Worm (Caenorhabditis elegans) whole organism, L4 larva: ENCODE measurements around the gene K06H6.4.

Experiments
- F26F4.8 ChIP-seq: fragments of 200-800 bp; sonication (Bioruptor generic); conservative IDR thresholded peaks from 2 replicates; pipeline ENCODE4 v1.3.6; 2022; ENCODE audit warnings: missing genetic modification characterization, missing compliant biosample characterization
- F49E8.2 ChIP-seq: sonication (generic microtip); optimal IDR thresholded peaks from 2 replicates; lab custom pipeline; 2016; ENCODE audit warnings: missing compliant biosample characterization, mild to moderate bottlenecking, missing genetic modification characterization, borderline replicate concordance
- T26A8.4 ChIP-seq: fragments of 200-800 bp; sonication (Bioruptor generic); IDR thresholded peaks from 2 replicates; pipeline ENCODE4 v1.3.6; 2022; ENCODE audit warnings: missing genetic modification characterization, missing compliant biosample characterization
- ZK337.2 ChIP-seq: fragments of 200-800 bp; sonication (Bioruptor generic); IDR thresholded peaks from 2 replicates; pipeline ENCODE4 v1.3.6; 2022; ENCODE audit warnings: missing genetic modification reagents, missing genetic modification characterization, missing compliant biosample characterization
- ceh-44 ChIP-seq: fragments of 200-800 bp; sonication (Bioruptor generic); IDR thresholded peaks from 2 replicates; pipeline ENCODE4 v1.3.6; 2022; ENCODE audit warnings: missing genetic modification reagents, missing genetic modification characterization, missing compliant biosample characterization
- ceh-62 ChIP-seq: sonication (generic microtip); optimal IDR thresholded peaks from 2 replicates; lab custom pipeline; 2017; ENCODE audit warnings: missing biosample characterization, missing genetic modification characterization
- ceh-82 ChIP-seq: sonication (generic microtip); optimal IDR thresholded peaks from 2 replicates; lab custom pipeline; 2017; ENCODE audit warnings: missing biosample characterization, missing genetic modification characterization
- ces-1 ChIP-seq: fragments of 150-350 bp; sonication (generic microtip); optimal IDR thresholded peaks from 4 replicates; lab custom pipeline; 2014; ENCODE audit warnings: missing biosample characterization, missing genetic modification reagents, missing genetic modification characterization
- ctbp-1 ChIP-seq: fragments of 200-800 bp; sonication (Bioruptor generic); IDR thresholded peaks from 2 replicates; pipeline ENCODE4 v1.3.6; 2022; ENCODE audit warnings: missing genetic modification reagents, missing genetic modification characterization, missing compliant biosample characterization
- daf-12 ChIP-seq: fragments of 150-350 bp; optimal IDR thresholded peaks from 2 replicates; lab custom pipeline; 2014; ENCODE audit warnings: missing biosample characterization, missing genetic modification reagents, missing genetic modification characterization
- daf-16 ChIP-seq, 3 experiments: sonication (generic microtip); optimal IDR thresholded peaks; 2 replicates each; lab custom pipeline; 2016 to 2017; ENCODE audit warnings: missing genetic modification characterization in 3 of 3, missing genetic modification reagents in 3 of 3, mild to moderate bottlenecking in 2 of 3, missing compliant biosample characterization in 2 of 3, missing biosample characterization in 1 of 3, moderate library complexity in 1 of 3
- dmd-8 ChIP-seq: fragments of 200-800 bp; sonication (Bioruptor generic); IDR thresholded peaks from 2 replicates; pipeline ENCODE4 v1.3.6; 2022; ENCODE audit warnings: missing genetic modification characterization, missing compliant biosample characterization
- dpl-1 ChIP-seq: fragments of 150-350 bp; optimal IDR thresholded peaks from 2 replicates; lab custom pipeline; 2014; ENCODE audit warnings: missing biosample characterization, missing genetic modification reagents, missing genetic modification characterization
- dve-1 ChIP-seq: sonication (generic microtip); optimal IDR thresholded peaks from 2 replicates; lab custom pipeline; 2017; ENCODE audit warnings: antibody characterized with exemption, mild to moderate bottlenecking, missing genetic modification characterization, missing compliant biosample characterization; ENCODE audit not compliant: insufficient read depth
- hlh-11 ChIP-seq: fragments of 200-800 bp; sonication (Bioruptor generic); optimal IDR thresholded peaks from 2 replicates; lab custom pipeline; 2018; ENCODE audit warnings: mild to moderate bottlenecking, missing genetic modification characterization, missing compliant biosample characterization
- lim-7 ChIP-seq: fragments of 200-800 bp; sonication (Bioruptor generic); IDR thresholded peaks from 2 replicates; pipeline ENCODE4 v1.3.6; 2022; ENCODE audit warnings: missing genetic modification characterization, missing compliant biosample characterization
- lin-1 ChIP-seq: fragments of 200-800 bp; sonication (Bioruptor generic); IDR thresholded peaks from 2 replicates; pipeline ENCODE4 v1.3.6; 2022; ENCODE audit warnings: missing genetic modification reagents, missing genetic modification characterization, missing compliant biosample characterization
- lin-15B ChIP-seq: fragments of 150-350 bp; sonication (generic microtip); optimal IDR thresholded peaks from 3 replicates; lab custom pipeline; 2014; ENCODE audit warnings: missing biosample characterization, missing genetic modification characterization
- lin-39 ChIP-seq: fragments of 150-350 bp; optimal IDR thresholded peaks from 2 replicates; lab custom pipeline; 2014; ENCODE audit warnings: missing biosample characterization, missing genetic modification reagents, missing genetic modification characterization
- lir-3 ChIP-seq: sonication (generic microtip); optimal IDR thresholded peaks from 2 replicates; lab custom pipeline; 2016; ENCODE audit warnings: mild to moderate bottlenecking, missing genetic modification characterization, missing compliant biosample characterization
- madf-9 ChIP-seq: fragments of 200-800 bp; sonication (Bioruptor generic); conservative IDR thresholded peaks from 2 replicates; pipeline ENCODE4 v1.3.6; 2022; ENCODE audit warnings: missing genetic modification reagents, missing genetic modification characterization, missing compliant biosample characterization
- nhr-10 ChIP-seq: fragments of 150-350 bp; optimal IDR thresholded peaks from 2 replicates; lab custom pipeline; 2014; ENCODE audit warnings: missing biosample characterization, missing genetic modification characterization
- nhr-102 ChIP-seq: sonication (generic microtip); optimal IDR thresholded peaks from 2 replicates; lab custom pipeline; 2016; ENCODE audit warnings: mild to moderate bottlenecking, missing genetic modification characterization, moderate library complexity, missing compliant biosample characterization
- nhr-41 ChIP-seq: fragments of 200-800 bp; sonication (Bioruptor generic); IDR thresholded peaks from 2 replicates; pipeline ENCODE4 v1.3.6; 2022; ENCODE audit warnings: missing genetic modification reagents, missing genetic modification characterization, missing compliant biosample characterization
- rbr-2 ChIP-seq: sonication (generic microtip); optimal IDR thresholded peaks from 2 replicates; lab custom pipeline; 2016; ENCODE audit warnings: missing genotype, missing genetic modification characterization, missing compliant biosample characterization
- saeg-2 ChIP-seq: fragments of 200-800 bp; sonication (Bioruptor generic); IDR thresholded peaks from 2 replicates; pipeline ENCODE4 v1.3.6; 2022; ENCODE audit warnings: missing genetic modification reagents, missing genetic modification characterization, missing compliant biosample characterization
- sdz-12 ChIP-seq: fragments of 200-800 bp; sonication (Bioruptor generic); optimal IDR thresholded peaks from 2 replicates; lab custom pipeline; 2018; ENCODE audit warnings: mild to moderate bottlenecking, missing genetic modification characterization, missing compliant biosample characterization
- spr-3 ChIP-seq: fragments of 200-800 bp; sonication (Bioruptor generic); optimal IDR thresholded peaks from 2 replicates; lab custom pipeline; 2018; ENCODE audit warnings: mild to moderate bottlenecking, missing genetic modification characterization, missing compliant biosample characterization
- tra-1 ChIP-seq: fragments of 200-800 bp; sonication (Bioruptor generic); IDR thresholded peaks from 2 replicates; pipeline ENCODE4 v1.3.6; 2022; ENCODE audit warnings: missing genetic modification reagents, missing genetic modification characterization, missing compliant biosample characterization
- unc-39 ChIP-seq: sonication (generic microtip); optimal IDR thresholded peaks from 2 replicates; lab custom pipeline; 2017; ENCODE audit warnings: missing biosample characterization, missing genetic modification characterization
- unc-62 ChIP-seq, 3 experiments: fragments of 150-350 bp in 1 of 3; sonication (generic microtip); optimal IDR thresholded peaks in 2 of 3; peaks in 1 of 3; 1 replicate in 1 of 3; 2 replicates in 2 of 3; lab custom pipeline; 2014 to 2017; ENCODE audit warnings: missing biosample characterization in 3 of 3, missing genetic modification characterization in 3 of 3, missing genetic modification reagents in 3 of 3, missing genotype in 1 of 3
- zag-1 ChIP-seq: fragments of 150-350 bp; optimal IDR thresholded peaks from 2 replicates; lab custom pipeline; 2014; ENCODE audit warnings: missing biosample characterization, missing genetic modification characterization
- zip-2 ChIP-seq: fragments of 150-350 bp; optimal IDR thresholded peaks from 2 replicates; lab custom pipeline; 2014; ENCODE audit warnings: missing biosample characterization, missing genetic modification characterization
- ztf-11 ChIP-seq: fragments of 150-350 bp; optimal IDR thresholded peaks from 2 replicates; lab custom pipeline; 2014; ENCODE audit warnings: missing biosample characterization, missing genetic modification characterization

Gene K06H6.4

ce11 chrV:534176-534575 lies 44.9 kb upstream of the K06H6.4 start, which contains the start of gene nhr-132 (continued):
- TF ChIP-seq daf-12 (no peak), dve-1 (tag; lab: Kevin White, UChicago) (peak; percentile 74), ZK337.2 (GFP tag; lab: Robert Waterston, UW) (no peak), lin-39 (tag; lab: Kevin White, UChicago) (no peak), lir-3 (tag; lab: Kevin White, UChicago) (no peak), ceh-82 (tag; lab: Kevin White, UChicago) (no peak), ceh-44 (no peak)

ce11 chrV:536571-536970 lies 42.5 kb upstream of the K06H6.4 start, which contains the start of gene C14C6.5:
Gene C14C6.5, plus strand, starts transcription at chrV:536628.
- TF ChIP-seq daf-16 (GFP tag; optimal IDR thresholded peaks at IDR 0.05; lab: Kevin White, UChicago) (no peak), daf-16 (tag; optimal IDR thresholded peaks at IDR 0.05; lab: Kevin White, UChicago) (no peak), zag-1 (no peak), unc-62 (GFP tag; optimal IDR thresholded peaks at IDR 0.05 in 1 of 2; lab: Kevin White, UChicago) (peak in 1 of 2 experiments; percentile 93), unc-62 (tag; optimal IDR thresholded peaks at IDR 0.05; lab: Kevin White, UChicago) (no peak), nhr-102 (tag; lab: Kevin White, UChicago) (no peak), madf-9 (GFP tag; lab: Robert Waterston, UW) (no peak), nhr-41 (GFP tag; lab: Robert Waterston, UW) (no peak), F49E8.2 (tag; lab: Kevin White, UChicago) (no peak)
- TF ChIP-seq, all 104 proteins: peak for 1

DNA sequence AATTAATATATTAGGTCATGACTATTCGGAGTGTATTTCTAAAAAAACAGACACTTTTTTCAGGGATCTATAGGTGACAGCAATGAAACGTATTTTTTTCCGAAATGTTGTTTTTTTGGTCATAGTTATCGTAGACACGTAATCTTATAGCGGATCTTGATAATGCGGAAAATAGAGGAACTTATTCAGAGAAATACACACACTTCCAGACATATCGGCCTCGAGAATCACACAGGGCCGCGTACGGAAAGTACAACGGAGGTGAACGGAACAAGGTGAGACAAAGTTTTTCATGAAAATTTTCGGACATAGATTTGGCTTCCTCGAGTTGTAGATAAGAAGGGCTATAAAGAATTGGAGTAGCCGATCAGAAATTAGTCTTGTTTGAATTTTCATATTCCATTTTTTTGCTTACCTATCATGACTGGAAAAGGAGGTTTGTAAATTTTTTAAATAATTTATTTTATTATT lies 40.0 kb upstream of the K06H6.4 start, which contains the start of gene nhr-155:
Gene nhr-155 (plus strand): TSS at position 421 of the 471 bp plus-strand sequence.
- TF ChIP-seq ztf-11 (tag; lab: Kevin White, UChicago) (no peak), ces-1 (no peak), daf-16 (GFP tag; optimal IDR thresholded peaks at IDR 0.05; lab: Kevin White, UChicago) (no peak), daf-16 (tag; optimal IDR thresholded peaks at IDR 0.05; lab: Kevin White, UChicago) (no peak), nhr-10 (tag; lab: Kevin White, UChicago) (no peak), lin-1 (no peak), dpl-1 (GFP tag; lab: Kevin White, UChicago) (no peak), hlh-11 (no peak), ceh-62 (tag; lab: Kevin White, UChicago) (no peak), ctbp-1 (GFP tag; lab: Robert Waterston, UW) (no peak), lim-7 (GFP tag; lab: Robert Waterston, UW) (no peak), rbr-2 (tag; lab: Kevin White, UChicago) (no peak), dmd-8 (GFP tag; lab: Robert Waterston, UW) (no peak), T26A8.4 (GFP tag; lab: Robert Waterston, UW) (no peak)

DNA sequence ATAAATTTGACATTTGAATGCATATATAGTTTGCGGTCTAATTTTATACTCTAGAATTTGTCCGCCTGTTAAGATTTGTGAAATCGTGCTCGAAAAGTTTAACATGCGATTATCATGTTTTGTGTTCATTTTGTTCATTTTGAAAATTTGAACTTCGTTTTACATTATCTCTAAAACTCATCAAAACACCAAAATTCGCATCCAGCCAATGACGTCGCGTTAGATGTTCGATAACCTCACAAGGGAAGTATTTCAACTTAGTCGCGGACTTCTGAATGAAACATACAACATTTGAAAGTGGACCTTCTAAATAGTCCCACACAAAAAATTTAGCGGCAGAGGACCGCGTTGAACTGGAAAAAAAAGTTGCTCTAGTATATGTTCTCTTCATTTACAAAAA lies 37.6 kb upstream of the K06H6.4 start:
- no peak for TF ChIP-seq F26F4.8 (GFP tag; lab: Robert Waterston, UW)
- TF ChIP-seq daf-12 = no peak
- no peak for TF ChIP-seq spr-3 (GFP tag; lab: Kevin White, UChicago)
- no peak for TF ChIP-seq lin-15B

ce11 chrV:543169-543568 lies 35.9 kb upstream of the K06H6.4 start, which contains the start of gene C14C6.3:
Gene C14C6.3, plus strand, starts transcription at chrV:543469.
- no peak for TF ChIP-seq saeg-2 (GFP tag; lab: Robert Waterston, UW)
- peak in 1 of 2 experiments; percentile 5 for TF ChIP-seq unc-62 (GFP tag; optimal IDR thresholded peaks at IDR 0.05 in 1 of 2; lab: Kevin White, UChicago)
- no peak for TF ChIP-seq unc-62 (tag; optimal IDR thresholded peaks at IDR 0.05; lab: Kevin White, UChicago)
- TF ChIP-seq, all 104 proteins: peak for 1

DNA sequence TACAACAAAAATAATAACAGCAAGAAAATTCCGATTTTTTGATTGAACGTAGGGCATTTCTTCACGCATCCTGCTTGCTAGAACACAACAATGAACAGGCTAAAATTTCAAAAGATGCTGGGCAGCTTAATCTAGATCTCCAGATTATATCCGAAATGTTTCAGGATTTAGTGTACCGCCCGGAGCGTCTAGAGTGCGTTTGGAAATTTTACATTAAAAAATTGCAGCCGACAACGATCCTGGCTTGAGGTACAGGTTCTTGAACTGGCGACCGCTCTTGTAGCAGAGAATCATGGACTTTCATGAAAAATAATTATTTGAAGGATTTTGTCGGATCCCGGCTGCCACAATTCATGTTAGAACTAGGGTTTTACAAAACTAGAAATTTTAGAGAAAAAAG lies 31.1 kb upstream of the K06H6.4 start, which contains the start of gene C14C6.6:
Gene C14C6.6 (minus strand): TSS at position 101 of the 400 bp plus-strand sequence.
- TF ChIP-seq zip-2 (tag; lab: Kevin White, UChicago) (no peak), dpl-1 (GFP tag; lab: Kevin White, UChicago) (no peak), lin-39 (tag; lab: Kevin White, UChicago) (no peak), sdz-12 (no peak), daf-16 (GFP tag; optimal IDR thresholded peaks at IDR 0.05; lab: Kevin White, UChicago) (no peak), daf-16 (tag; optimal IDR thresholded peaks at IDR 0.05; lab: Kevin White, UChicago) (no peak), tra-1 (GFP tag; lab: Robert Waterston, UW) (no peak), unc-39 (tag; lab: Kevin White, UChicago) (no peak)
